Worm (Caenorhabditis elegans): ENCODE data around the gene C53C11.5.

- no peak for TF ChIP-seq nhr-237 (tag; optimal IDR thresholded peaks at IDR 0.05)
- TF ChIP-seq nhr-77 (tag; optimal IDR thresholded peaks at IDR 0.05), result no peak
- no peak for TF ChIP-seq nhr-28 (tag; optimal IDR thresholded peaks at IDR 0.05)
- TF ChIP-seq snpc-4 (tag; optimal IDR thresholded peaks at IDR 0.05), result no peak
- no peak for TF ChIP-seq fkh-10 (GFP tag; optimal IDR thresholded peaks at IDR 0.05)
- TF ChIP-seq nfya-1 (tag; optimal IDR thresholded peaks at IDR 0.05; ENCODE audit: insufficient read depth), result no peak
- no peak for TF ChIP-seq ama-1 (optimal IDR thresholded peaks at IDR 0.05)
- TF ChIP-seq pqm-1 (tag; optimal IDR thresholded peaks at IDR 0.05), result no peak
- no peak for TF ChIP-seq egl-27 (tag; optimal IDR thresholded peaks at IDR 0.05)
- no peak for TF ChIP-seq aly-2 (tag; optimal IDR thresholded peaks at IDR 0.05)
- TF ChIP-seq egl-5 (tag; optimal IDR thresholded peaks at IDR 0.05), result no peak
- no peak for TF ChIP-seq sea-2 (GFP tag; optimal IDR thresholded peaks at IDR 0.05)
- TF ChIP-seq unc-62 (GFP tag; optimal IDR thresholded peaks at IDR 0.05), result no peak
- no peak for TF ChIP-seq ceh-16 (tag; optimal IDR thresholded peaks at IDR 0.05)
Observed at ce11 chrX:17374534-17374933, 40.7 kb downstream of the C53C11.5 start, which contains the start of gene F10D7.3.

Data from whole organism, L3 larva.